Worm (Caenorhabditis elegans): ENCODE data around the gene Y57G11C.14.
A peak's percentile ranks its signal among the peaks of the same experiment; 100 is the strongest.

Y57G11C.14 gene

DNA sequence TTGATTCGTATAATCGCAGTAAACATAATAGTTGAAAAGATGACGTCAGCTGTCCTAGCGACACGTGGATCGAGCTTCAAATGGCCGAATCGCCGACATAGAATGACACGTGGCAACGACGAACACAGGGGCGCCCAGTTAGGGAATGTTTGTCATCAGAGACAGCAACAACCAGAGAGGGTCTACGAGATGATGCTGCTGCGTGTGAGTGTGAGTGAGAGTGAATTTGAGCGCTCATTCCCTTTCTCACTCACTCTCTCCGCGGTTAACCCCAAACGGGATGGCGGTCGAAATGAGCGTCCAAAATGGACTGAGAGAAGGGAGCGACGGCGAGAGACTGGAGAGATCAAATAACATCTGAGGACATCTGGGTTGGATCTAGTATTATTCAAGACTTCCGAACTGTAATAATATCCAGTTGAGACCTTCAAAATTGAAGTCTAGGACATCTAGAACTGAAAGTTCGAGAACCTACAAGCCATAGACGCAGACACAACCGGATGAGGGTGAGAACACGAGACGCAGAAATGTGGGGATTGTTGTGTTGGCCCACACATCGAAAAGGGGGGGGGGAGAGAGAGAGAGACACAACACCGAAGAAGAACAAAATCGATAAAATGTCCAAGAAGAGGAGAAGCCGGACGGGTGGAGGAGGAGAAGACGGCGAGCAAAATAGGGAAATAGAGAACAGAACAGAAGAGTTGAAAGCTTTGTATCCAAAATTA, 5.0 kb upstream of the Y57G11C.14 start (continued):
- TF ChIP-seq ceh-88 (GFP tag; IDR thresholded peaks at IDR 0.05) (no peak), swsn-7 (tag; optimal IDR thresholded peaks at IDR 0.05) (peak; percentile 64)

ce11 chrIV:14795918-14796488, 3.1 kb upstream of the Y57G11C.14 start, which contains the start of gene coq-3:
TSS of gene coq-3 (minus strand) at chrIV:14796324.
- TF ChIP-seq grh-1 (GFP tag; IDR thresholded peaks at IDR 0.05) (no peak), ama-1 (optimal IDR thresholded peaks at IDR 0.05) (peak; percentile 27), nhr-90 (tag; optimal IDR thresholded peaks at IDR 0.05; ENCODE audit: poor library complexity) (peak; percentile 10)

DNA sequence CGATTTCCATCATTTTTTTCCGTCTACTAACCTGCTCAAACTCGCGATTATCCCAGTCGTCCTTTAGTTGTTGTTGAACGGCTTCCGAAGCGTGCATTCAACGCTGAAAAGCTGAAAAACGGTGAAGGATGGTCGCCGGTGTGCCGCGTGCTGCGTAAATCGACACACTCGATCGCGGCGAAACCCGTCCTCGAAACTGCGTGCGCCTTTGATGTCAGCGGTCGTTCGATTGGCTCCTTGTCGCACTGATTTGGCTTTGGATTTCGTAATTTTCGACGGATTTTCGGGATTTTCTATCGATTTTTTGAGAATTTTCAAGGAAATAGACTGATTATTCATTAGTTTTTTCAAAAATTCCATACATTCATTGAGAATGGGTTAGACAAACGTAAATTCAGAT, 1.8 kb upstream of the Y57G11C.14 start, which contains the start of the genes Y57G11C.1147 and nuo-3:
Gene Y57G11C.1147, minus strand, starts transcription at position 161 of the 400 bp plus-strand sequence.
Gene nuo-3, minus strand, starts transcription at position 191 of the 400 bp plus-strand sequence.
- TF ChIP-seq pqm-1 (tag; optimal IDR thresholded peaks at IDR 0.05) (no peak), efl-1 (optimal IDR thresholded peaks at IDR 0.05) (peak; percentile 27 to 50), efl-1 (GFP tag; optimal IDR thresholded peaks at IDR 0.05 in 1 of 2) (peak; percentile 19 to 89), skn-1 (tag; optimal IDR thresholded peaks at IDR 0.05) (peak; percentile 62), mdl-1 (tag; optimal IDR thresholded peaks at IDR 0.05) (peak in 1 of 2 experiments; percentile 24), ceh-82 (tag; optimal IDR thresholded peaks at IDR 0.05) (peak in 1 of 3 experiments; percentile 49), nhr-85 (tag) (no peak), lsy-2 (tag; optimal IDR thresholded peaks at IDR 0.05) (peak; percentile 18 to 61), dpl-1 (GFP tag; optimal IDR thresholded peaks at IDR 0.05) (peak in 2 of 3 experiments; percentile 20 to 41), lin-15B (tag; optimal IDR thresholded peaks at IDR 0.05) (peak; percentile 19), sptf-1 (tag; optimal IDR thresholded peaks at IDR 0.05) (no peak), lin-35 (GFP tag; optimal IDR thresholded peaks at IDR 0.05) (peak; percentile 38 to 60)

DNA sequence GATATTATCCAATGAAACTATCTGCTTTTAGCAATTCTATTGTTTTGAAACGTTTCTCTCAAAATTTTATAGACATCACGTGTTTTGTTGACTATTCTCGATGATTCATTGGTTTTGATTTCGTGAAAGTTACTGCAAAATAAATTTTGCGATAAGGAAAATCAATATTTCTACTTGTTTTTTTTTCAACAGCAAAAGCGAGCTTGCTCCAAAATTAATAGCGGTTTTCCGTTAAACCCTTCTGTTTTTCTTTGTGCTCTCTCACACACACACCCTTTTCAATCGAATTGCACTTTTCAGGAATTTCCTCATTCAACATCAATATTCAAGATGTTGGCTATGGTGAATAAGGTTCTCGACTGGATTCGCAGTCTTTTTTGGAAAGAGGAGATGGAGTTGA, 1.3 kb upstream of the Y57G11C.14 start, which contains the start of gene arl-8:
Gene arl-8, plus strand, starts transcription at position 301 of the 400 bp plus-strand sequence.
- TF ChIP-seq nhr-20 (tag; optimal IDR thresholded peaks at IDR 0.05) = no peak
- no peak for TF ChIP-seq lin-15B (tag; optimal IDR thresholded peaks at IDR 0.05)
- TF ChIP-seq lsy-2 (tag; optimal IDR thresholded peaks at IDR 0.05) = no peak
- TF ChIP-seq pqm-1 (tag; optimal IDR thresholded peaks at IDR 0.05) = no peak
- TF ChIP-seq C16A3.4 (tag; optimal IDR thresholded peaks at IDR 0.05) = no peak
- no peak for TF ChIP-seq fkh-8 (tag; optimal IDR thresholded peaks at IDR 0.05)
- no peak for TF ChIP-seq hpl-2 (GFP tag; optimal IDR thresholded peaks at IDR 0.05)
- TF ChIP-seq pag-3 (tag; optimal IDR thresholded peaks at IDR 0.05; ENCODE audit: borderline replicate concordance, insufficient read depth) = no peak
- no peak for TF ChIP-seq unc-130 (tag; optimal IDR thresholded peaks at IDR 0.05)
- TF ChIP-seq lin-13 (GFP tag; optimal IDR thresholded peaks at IDR 0.05) = no peak
- no peak for TF ChIP-seq C34B4.2 (tag; optimal IDR thresholded peaks at IDR 0.05)
- TF ChIP-seq hlh-17 (GFP tag; optimal IDR thresholded peaks at IDR 0.05; ENCODE audit: borderline replicate concordance) = no peak
- TF ChIP-seq nhr-12 (tag; optimal IDR thresholded peaks at IDR 0.05) = no peak
- TF ChIP-seq ets-5 (GFP tag; IDR thresholded peaks at IDR 0.05) = no peak

DNA sequence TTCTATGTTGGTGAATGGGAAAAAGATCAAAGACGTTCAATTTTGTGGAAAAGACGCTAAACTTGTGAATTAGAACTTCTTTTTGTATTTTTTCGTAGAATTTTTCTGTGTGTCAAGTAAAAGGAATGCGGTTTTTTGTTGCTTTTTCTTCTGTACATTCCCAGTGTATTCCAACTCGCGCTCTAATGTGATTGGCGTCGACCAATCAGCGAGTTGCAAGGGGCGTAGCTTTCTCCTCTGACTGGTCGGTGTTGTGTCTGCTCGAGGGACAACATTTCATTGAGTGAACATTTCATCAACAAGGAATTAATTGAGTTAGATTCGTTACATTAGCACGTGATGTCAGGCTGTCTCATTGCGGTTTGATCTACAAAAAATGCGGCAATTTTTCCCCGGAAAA, 1.8 kb downstream of the Y57G11C.14 start:
- TF ChIP-seq swsn-7 (tag; optimal IDR thresholded peaks at IDR 0.05) (no peak), nhr-237 (tag; optimal IDR thresholded peaks at IDR 0.05) (no peak), nhr-12 (tag; optimal IDR thresholded peaks at IDR 0.05) (no peak), pqm-1 (tag; optimal IDR thresholded peaks at IDR 0.05) (no peak), vab-15 (tag; optimal IDR thresholded peaks at IDR 0.05) (no peak), xbp-1 (tag; optimal IDR thresholded peaks at IDR 0.05) (no peak), nhr-84 (tag; optimal IDR thresholded peaks at IDR 0.05) (no peak), nhr-47 (tag; optimal IDR thresholded peaks at IDR 0.05) (no peak), C34B4.2 (tag; optimal IDR thresholded peaks at IDR 0.05) (no peak)
